Fruit fly (Drosophila melanogaster) whole organism: Measurements from ENCODE around the gene CG13887.

Experiments
- CG8478 ChIP-seq: fragments of >200 bp; optimal IDR thresholded peaks from 2 replicates; lab custom pipeline; 2018; ENCODE audit warnings: inconsistent platforms
- Dll ChIP-seq: fragments of >200 bp; optimal IDR thresholded peaks from 2 replicates; lab custom pipeline; 2017
- EcR ChIP-seq, 2 experiments: fragments of >200 bp; optimal IDR thresholded peaks; 2 replicates each; lab custom pipeline; 2017; ENCODE audit warnings: missing biosample characterization in 2 of 2, missing genetic modification characterization in 2 of 2, missing genetic modification reagents in 2 of 2
- pan ChIP-seq: fragments of >200 bp; optimal IDR thresholded peaks from 2 replicates; lab custom pipeline; 2017
- psq ChIP-seq: fragments of >200 bp; optimal IDR thresholded peaks from 2 replicates; lab custom pipeline; 2017
- usp ChIP-seq: fragments of >200 bp; optimal IDR thresholded peaks from 2 replicates; lab custom pipeline; 2017; ENCODE audit warnings: missing biosample characterization, missing genetic modification characterization, mixed read lengths

The CG13887 gene

DNA sequence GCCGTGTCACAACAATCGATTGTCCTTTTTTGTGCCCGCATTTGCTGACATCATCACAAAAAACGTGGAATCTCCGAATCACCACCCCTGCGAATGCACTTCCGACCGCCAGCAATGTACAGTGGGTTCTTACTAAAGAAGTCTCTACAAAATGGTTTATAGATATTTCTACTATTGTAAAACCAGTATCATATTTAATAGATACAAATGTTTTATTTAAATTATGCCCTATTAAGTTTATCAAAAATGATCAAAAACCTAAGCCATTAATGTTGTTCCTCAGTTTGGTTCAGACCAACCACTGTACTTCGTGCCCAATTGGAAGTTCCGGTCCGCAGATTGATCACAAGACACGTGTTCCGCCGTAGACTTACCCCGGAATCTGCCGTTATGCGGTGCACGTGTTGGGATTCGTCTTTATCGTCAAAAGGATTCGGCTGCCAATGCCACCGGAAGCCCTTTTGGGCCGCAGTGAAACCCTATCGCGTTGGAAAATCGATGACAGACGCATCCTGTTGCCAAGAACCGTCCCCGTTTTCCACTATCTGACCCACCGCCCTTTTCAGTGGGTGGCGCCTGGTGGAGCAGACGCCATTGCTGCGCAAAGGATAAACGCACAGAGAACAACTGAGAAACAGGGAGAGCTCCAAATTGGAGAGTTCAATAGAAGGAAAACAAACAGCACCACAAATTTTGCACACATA is 33.0 kb upstream of the CG13887 start:
- no peak for TF ChIP-seq psq (lab: Kevin White, UChicago)
- TF ChIP-seq Dll (lab: Kevin White, UChicago): no peak
- no peak for TF ChIP-seq pan (lab: Kevin White, UChicago)
- TF ChIP-seq usp: no peak
- no peak for TF ChIP-seq EcR (GFP tag; optimal IDR thresholded peaks at IDR 0.05; lab: Kevin White, UChicago)
- TF ChIP-seq CG8478: no peak

- no peak for TF ChIP-seq psq (lab: Kevin White, UChicago)
- no peak for TF ChIP-seq Dll (lab: Kevin White, UChicago)
These were observed 31.9 kb upstream of the CG13887 start for dm6 chr3L:805642-806218.

DNA sequence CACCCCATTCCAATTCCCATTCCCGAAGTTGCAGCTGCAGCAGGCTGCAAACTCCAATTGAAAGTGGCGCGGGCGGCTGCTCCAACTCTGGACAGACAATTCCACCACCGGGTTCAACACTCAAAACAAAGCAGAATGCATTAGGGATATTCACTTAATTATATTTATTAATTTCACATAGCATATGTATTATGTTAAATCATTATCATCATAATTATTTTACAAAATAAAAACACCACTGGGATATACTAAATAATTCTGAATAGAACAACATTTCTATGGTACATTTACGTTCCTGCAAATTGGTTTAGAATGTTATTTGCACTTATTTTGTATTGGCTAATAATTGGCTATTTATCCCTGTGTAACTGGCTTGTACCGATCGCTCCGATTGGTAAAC is 30.2 kb upstream of the CG13887 start:
- TF ChIP-seq psq (lab: Kevin White, UChicago) (no peak), usp (no peak), pan (lab: Kevin White, UChicago) (no peak), Dll (lab: Kevin White, UChicago) (no peak), EcR (GFP tag; optimal IDR thresholded peaks at IDR 0.05; lab: Kevin White, UChicago) (no peak), CG8478 (no peak)

DNA sequence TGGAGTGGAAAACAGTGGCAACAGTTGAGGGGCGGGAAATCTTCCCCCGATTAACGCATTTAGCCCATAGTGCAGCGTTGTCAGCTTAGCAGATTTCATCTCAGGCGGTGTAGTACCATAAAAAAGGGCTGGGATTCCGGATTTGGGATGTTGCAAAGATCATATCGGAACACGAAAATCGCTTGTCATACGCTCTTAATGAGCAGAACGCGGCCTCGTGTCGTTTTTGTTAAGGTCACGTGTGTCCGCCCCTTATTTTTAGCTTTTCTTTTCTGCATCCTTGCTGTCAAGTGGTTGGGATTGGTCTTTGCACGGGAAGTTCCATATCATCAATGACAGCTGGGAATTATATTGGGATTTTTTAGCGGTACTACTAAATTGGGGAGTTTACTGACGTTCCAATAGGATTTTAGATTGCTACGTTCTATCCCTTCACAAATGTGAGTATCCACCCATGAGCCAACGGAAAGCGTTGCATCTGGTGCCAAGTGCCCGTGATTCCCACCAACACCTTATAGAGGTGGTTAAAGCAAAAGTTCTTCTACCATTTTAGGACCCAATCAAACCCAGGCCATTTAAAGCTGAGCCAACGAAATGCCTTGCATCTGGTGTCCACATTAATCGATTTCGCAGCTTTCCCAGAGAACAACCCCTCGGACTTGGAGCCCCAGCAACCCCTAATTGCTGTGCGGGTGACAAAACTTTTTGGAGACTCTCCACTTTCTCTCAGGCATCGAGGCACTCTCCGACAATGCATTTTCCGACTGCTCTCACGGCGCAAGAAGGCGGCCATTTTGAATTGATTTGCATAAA is 28.7 kb upstream of the CG13887 start:
- TF ChIP-seq pan (lab: Kevin White, UChicago): no peak
- TF ChIP-seq EcR (GFP tag; optimal IDR thresholded peaks at IDR 0.05; lab: Kevin White, UChicago): no peak
- TF ChIP-seq usp: no peak
- no peak for TF ChIP-seq psq (lab: Kevin White, UChicago)
- TF ChIP-seq CG8478: no peak
- no peak for TF ChIP-seq Dll (lab: Kevin White, UChicago)

dm6 chr3L:809538-809805 is 28.2 kb upstream of the CG13887 start:
- no peak for TF ChIP-seq usp
- no peak for TF ChIP-seq pan (lab: Kevin White, UChicago)
- TF ChIP-seq psq (lab: Kevin White, UChicago): no peak
- TF ChIP-seq CG8478: no peak
- no peak for TF ChIP-seq EcR (GFP tag; optimal IDR thresholded peaks at IDR 0.05; lab: Kevin White, UChicago)
- no peak for TF ChIP-seq Dll (lab: Kevin White, UChicago)

dm6 chr3L:810038-810644 is 27.5 kb upstream of the CG13887 start:
- no peak for TF ChIP-seq pan (lab: Kevin White, UChicago)

dm6 chr3L:811816-812215 is 25.8 kb upstream of the CG13887 start:
- TF ChIP-seq CG8478 (no peak), Dll (lab: Kevin White, UChicago) (no peak), pan (lab: Kevin White, UChicago) (no peak), usp (no peak), EcR (GFP tag; optimal IDR thresholded peaks at IDR 0.05; lab: Kevin White, UChicago) (no peak), psq (lab: Kevin White, UChicago) (no peak)

- TF ChIP-seq EcR (GFP tag; optimal IDR thresholded peaks at IDR 0.05; lab: Kevin White, UChicago) (no peak), CG8478 (no peak), pan (lab: Kevin White, UChicago) (no peak), usp (no peak), Dll (lab: Kevin White, UChicago) (no peak), psq (lab: Kevin White, UChicago) (no peak)
These were observed 24.3 kb upstream of the CG13887 start for dm6 chr3L:813229-813837.

- TF ChIP-seq EcR (GFP tag; optimal IDR thresholded peaks at IDR 0.05; lab: Kevin White, UChicago) (no peak), pan (lab: Kevin White, UChicago) (no peak), Dll (lab: Kevin White, UChicago) (no peak), psq (lab: Kevin White, UChicago) (no peak), CG8478 (no peak), usp (no peak)
These were observed 23.8 kb upstream of the CG13887 start for dm6 chr3L:813911-814310.

DNA sequence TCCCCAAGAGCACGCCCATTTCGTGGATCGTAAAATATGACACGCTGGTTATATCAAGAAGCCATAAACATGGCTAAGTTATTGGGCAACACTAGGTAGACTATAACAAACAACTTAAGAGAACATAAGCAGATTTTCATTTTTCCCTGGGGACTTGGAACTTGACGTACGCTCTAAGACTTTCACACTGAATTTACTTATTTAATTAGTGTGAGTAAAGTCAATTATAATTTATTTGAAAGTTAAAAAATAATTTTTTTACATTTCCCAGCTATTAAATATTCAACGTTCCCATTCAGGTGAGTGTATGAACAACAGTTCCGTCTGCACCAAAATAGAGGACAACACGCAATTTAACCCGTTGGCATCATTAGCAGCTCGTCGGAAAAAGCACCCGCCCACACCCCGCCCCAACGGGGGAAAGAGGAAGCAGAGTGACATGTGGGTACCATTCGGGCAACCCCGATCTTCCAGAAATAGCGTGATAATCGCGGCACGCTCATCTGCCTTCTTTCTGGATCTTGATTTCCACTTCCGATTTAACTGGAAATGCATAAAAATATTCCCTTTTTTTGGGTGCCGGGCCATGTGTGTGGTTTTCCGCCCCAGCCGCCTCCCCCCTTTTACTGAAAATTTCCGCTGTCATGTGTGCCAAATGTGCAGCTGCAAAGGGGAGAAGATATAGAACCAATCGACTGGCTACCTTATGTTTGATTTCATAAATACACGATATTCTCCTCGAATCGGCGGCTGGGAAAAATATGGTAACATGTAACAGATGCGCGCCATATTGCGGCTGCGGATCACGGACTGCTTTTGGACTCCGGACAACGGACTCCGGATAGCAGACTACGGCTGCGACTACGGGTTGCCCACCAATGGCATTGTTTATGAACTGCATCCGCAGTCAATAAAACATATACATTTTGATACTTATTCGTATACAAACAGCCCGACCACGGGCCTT is 22.1 kb upstream of the CG13887 start:
- TF ChIP-seq usp (no peak), Dll (lab: Kevin White, UChicago) (no peak), EcR (GFP tag; optimal IDR thresholded peaks at IDR 0.05; lab: Kevin White, UChicago) (no peak), CG8478 (no peak), pan (lab: Kevin White, UChicago) (no peak), psq (lab: Kevin White, UChicago) (no peak)

dm6 chr3L:817708-818107 is 20.0 kb upstream of the CG13887 start:
- TF ChIP-seq CG8478 (no peak), Dll (lab: Kevin White, UChicago) (no peak), pan (lab: Kevin White, UChicago) (no peak)
